Fruit fly (Drosophila melanogaster): Measurements from ENCODE around the gene Fim.
A peak's percentile ranks its signal among the peaks of the same experiment; 100 is the strongest.

Fim gene

DNA sequence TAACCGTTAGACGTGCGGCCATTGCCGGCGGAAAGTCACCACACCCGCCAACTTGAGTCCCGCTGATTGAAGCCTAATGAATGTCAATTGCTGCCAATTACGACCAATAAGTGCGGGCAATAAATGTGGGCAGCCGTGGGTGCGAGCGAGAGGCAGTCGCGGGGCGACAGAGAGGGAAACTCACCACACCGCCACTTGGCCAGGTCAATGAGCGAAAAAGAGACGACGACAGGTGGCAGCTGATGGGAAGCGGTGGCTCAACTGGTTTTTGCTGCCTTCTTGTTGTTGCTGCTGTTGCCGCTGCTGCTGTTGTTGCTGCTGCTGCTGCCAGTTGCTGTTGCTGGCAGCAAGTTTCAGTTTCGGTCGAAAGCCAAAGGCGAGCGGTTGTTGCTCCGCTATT, 12.5 kb upstream of the Fim start, which contains the start of gene B-H2 (continued):
- TF ChIP-seq Aef1 (GFP tag; IDR thresholded peaks at IDR 0.05) (no peak), vfl (GFP tag; optimal IDR thresholded peaks at IDR 0.05) (no peak), CG2712 (tag; optimal IDR thresholded peaks at IDR 0.05) (no peak), CHES-1-like (GFP tag; optimal IDR thresholded peaks at IDR 0.05) (no peak), CG31224 (GFP tag; IDR thresholded peaks at IDR 0.05) (no peak), CG4820 (GFP tag; optimal IDR thresholded peaks at IDR 0.05) (no peak), wdn (GFP tag; IDR thresholded peaks at IDR 0.05) (no peak), CG12236 (GFP tag; optimal IDR thresholded peaks at IDR 0.05) (no peak), Elba2 (GFP tag; optimal IDR thresholded peaks at IDR 0.05) (peak; percentile 74), gsb-n (tag; optimal IDR thresholded peaks at IDR 0.05) (no peak), Nf-YA (GFP tag; IDR thresholded peaks at IDR 0.05) (no peak), otp (GFP tag; IDR thresholded peaks at IDR 0.05) (0 out of 3 replicates have a peak, but pooled peaks have one; percentile 46), disco-r (GFP tag; optimal IDR thresholded peaks at IDR 0.05) (no peak), zen2 (GFP tag; IDR thresholded peaks at IDR 0.05; ENCODE audit: partially characterized antibody) (no peak), C15 (GFP tag; IDR thresholded peaks at IDR 0.05) (no peak), Kr (GFP tag; optimal IDR thresholded peaks at IDR 0.05) (no peak), grn (GFP tag; optimal IDR thresholded peaks at IDR 0.05) (no peak), Lhr (GFP tag; optimal IDR thresholded peaks at IDR 0.05) (no peak), CG4617 (GFP tag; optimal IDR thresholded peaks at IDR 0.05; ENCODE audit: borderline replicate concordance) (no peak), cad (GFP tag; optimal IDR thresholded peaks at IDR 0.05) (peak; percentile 89), bbx (GFP tag; IDR thresholded peaks at IDR 0.05; ENCODE audit: partially characterized antibody) (no peak), zfh2 (GFP tag; optimal IDR thresholded peaks at IDR 0.05) (no peak), Hand (GFP tag; optimal IDR thresholded peaks at IDR 0.05) (no peak), CG17802 (tag; optimal IDR thresholded peaks at IDR 0.05) (no peak), CG13123 (GFP tag; optimal IDR thresholded peaks at IDR 0.05) (no peak), ATbp (GFP tag; optimal IDR thresholded peaks at IDR 0.05) (no peak), Adf1 (GFP tag; IDR thresholded peaks at IDR 0.05) (peak; percentile 83), CG10321 (GFP tag; IDR thresholded peaks at IDR 0.05) (peak; percentile 91), CG4360 (GFP tag; IDR thresholded peaks at IDR 0.05) (peak; percentile 90), CG17186 (GFP tag; optimal IDR thresholded peaks at IDR 0.05) (no peak), CG5245 (GFP tag; optimal IDR thresholded peaks at IDR 0.05) (no peak), fru (optimal IDR thresholded peaks at IDR 0.05) (no peak), CG3407 (GFP tag; optimal IDR thresholded peaks at IDR 0.05) (no peak), HmgD (GFP tag; optimal IDR thresholded peaks at IDR 0.05) (no peak), Vsx1 (GFP tag; optimal IDR thresholded peaks at IDR 0.05) (peak; percentile 58), Nf-YB (GFP tag; optimal IDR thresholded peaks at IDR 0.05) (peak; percentile 95), ato (GFP tag; IDR thresholded peaks at IDR 0.05; ENCODE audit: partially characterized antibody) (no peak), CG43689 (GFP tag; IDR thresholded peaks at IDR 0.05) (no peak), CG4730 (GFP tag; IDR thresholded peaks at IDR 0.05) (no peak), CG9797 (GFP tag; optimal IDR thresholded peaks at IDR 0.05) (no peak), CG10462 (GFP tag; optimal IDR thresholded peaks at IDR 0.05) (no peak), yki (optimal IDR thresholded peaks at IDR 0.05) (no peak), Bdp1 (GFP tag; optimal IDR thresholded peaks at IDR 0.05) (no peak), CG12155 (GFP tag; optimal IDR thresholded peaks at IDR 0.05) (no peak), Myb (GFP tag; optimal IDR thresholded peaks at IDR 0.05) (no peak), crp (GFP tag; optimal IDR thresholded peaks at IDR 0.05) (no peak), mld (GFP tag; IDR thresholded peaks at IDR 0.05; ENCODE audit: partially characterized antibody) (no peak), Max (GFP tag; optimal IDR thresholded peaks at IDR 0.05) (no peak), CG4282 (GFP tag; optimal IDR thresholded peaks at IDR 0.05) (no peak), CG30403 (GFP tag; optimal IDR thresholded peaks at IDR 0.05) (no peak), Med (GFP tag) (no peak), mirr (GFP tag; optimal IDR thresholded peaks at IDR 0.05) (no peak), CG10366 (GFP tag; IDR thresholded peaks at IDR 0.05) (no peak)

Data from whole organism, embryonic.